Fruit fly (Drosophila melanogaster) whole organism, wandering third instar larva: ENCODE data around the gene CG11911.
A peak's percentile ranks its signal among the peaks of the same experiment; 100 is the strongest.

Experiments used
- Abd-B ChIP-seq: fragments of >200 bp; optimal IDR thresholded peaks from 2 replicates; lab custom pipeline; 2017; ENCODE audit warnings: missing biosample characterization, missing genetic modification characterization
- CG32264 ChIP-seq: fragments of 200-800 bp; sonication (Bioruptor generic); optimal IDR thresholded peaks from 2 replicates; lab custom pipeline; 2016; ENCODE audit warnings: missing biosample characterization, missing genetic modification characterization
- CG9705 ChIP-seq: fragments of 200-800 bp; sonication (Bioruptor generic); optimal IDR thresholded peaks from 2 replicates; lab custom pipeline; 2018; ENCODE audit warnings: missing biosample characterization, mild to moderate bottlenecking, missing genetic modification characterization
- CrebA ChIP-seq: fragments of 200-800 bp; sonication (Bioruptor generic); optimal IDR thresholded peaks from 2 replicates; lab custom pipeline; 2016; ENCODE audit warnings: missing biosample characterization, mild to moderate bottlenecking, missing genetic modification characterization, borderline replicate concordance
- Dfd ChIP-seq: fragments of >200 bp; optimal IDR thresholded peaks from 2 replicates; lab custom pipeline; 2017; ENCODE audit warnings: missing biosample characterization, missing genetic modification characterization
- Dif ChIP-seq: fragments of 200-275, 200-300 bp; sonication (Bioruptor generic); optimal IDR thresholded peaks from 2 replicates; lab custom pipeline; 2018; ENCODE audit warnings: missing biosample characterization, missing genetic modification characterization; ENCODE audit not compliant: partially characterized antibody
- GATAd ChIP-seq: sonication (Bioruptor generic); optimal IDR thresholded peaks from 2 replicates; lab custom pipeline; 2016; ENCODE audit warnings: missing biosample characterization, missing genetic modification characterization
- HLH106 ChIP-seq: fragments of 200-800 bp; optimal IDR thresholded peaks from 3 replicates; lab custom pipeline; 2019; ENCODE audit warnings: missing biosample characterization, mild to moderate bottlenecking, missing genetic modification characterization, moderate library complexity
- Hnf4 ChIP-seq: fragments of 200-800 bp; sonication (Bioruptor generic); optimal IDR thresholded peaks from 2 replicates; lab custom pipeline; 2016; ENCODE audit warnings: missing biosample characterization, mild to moderate bottlenecking, missing genetic modification characterization
- Hr78 ChIP-seq: fragments of >200 bp; optimal IDR thresholded peaks from 2 replicates; lab custom pipeline; 2017; ENCODE audit warnings: missing biosample characterization, missing genetic modification characterization
- Hr83 ChIP-seq: fragments of 200-300 bp; sonication (Bioruptor generic); optimal IDR thresholded peaks from 2 replicates; lab custom pipeline; 2016; ENCODE audit warnings: missing biosample characterization, mild to moderate bottlenecking, missing genetic modification characterization, moderate library complexity; ENCODE audit not compliant: poor library complexity, severe bottlenecking
- Jra ChIP-seq: sonication (Bioruptor generic); optimal IDR thresholded peaks from 2 replicates; lab custom pipeline; 2016; ENCODE audit warnings: missing biosample characterization, missing genetic modification characterization
- Mio ChIP-seq: sonication (Bioruptor generic); optimal IDR thresholded peaks from 2 replicates; lab custom pipeline; 2016; ENCODE audit warnings: missing biosample characterization, missing genetic modification characterization
- Myc ChIP-seq: fragments of >200 bp; optimal IDR thresholded peaks from 2 replicates; lab custom pipeline; 2017
- N ChIP-seq: fragments of >200 bp; optimal IDR thresholded peaks from 2 replicates; lab custom pipeline; 2018; ENCODE audit warnings: missing biosample characterization, missing external identifiers, missing genetic modification characterization
- OdsH ChIP-seq: fragments of 200-800 bp; sonication (Bioruptor generic); optimal IDR thresholded peaks from 2 replicates; lab custom pipeline; 2016; ENCODE audit warnings: missing biosample characterization, mild to moderate bottlenecking, missing genetic modification characterization
- Rel ChIP-seq, 2 experiments: fragments of 200-800 bp; sonication (Bioruptor generic) in 1 of 2; optimal IDR thresholded peaks; 2 replicates in 1 of 2; 3 replicates in 1 of 2; lab custom pipeline; 2016 to 2019; ENCODE audit warnings: mild to moderate bottlenecking in 2 of 2, missing biosample characterization in 2 of 2, missing genetic modification characterization in 2 of 2, moderate library complexity in 1 of 2
- Sp1 ChIP-seq: fragments of 200-800 bp; sonication (Bioruptor generic); optimal IDR thresholded peaks from 3 replicates; lab custom pipeline; 2019; ENCODE audit warnings: missing biosample characterization, mild to moderate bottlenecking, missing genetic modification characterization, moderate library complexity
- Vsx2 ChIP-seq: fragments of 200-300, 225-300 bp; sonication (Bioruptor generic); optimal IDR thresholded peaks from 2 replicates; lab custom pipeline; 2018; ENCODE audit warnings: missing biosample characterization, missing genetic modification characterization; ENCODE audit not compliant: partially characterized antibody
- br ChIP-seq: fragments of 200-800 bp; sonication (Bioruptor generic); optimal IDR thresholded peaks from 2 replicates; lab custom pipeline; 2016; ENCODE audit warnings: missing biosample characterization, missing genetic modification characterization
- brk ChIP-seq: fragments of 200-800 bp; sonication (Bioruptor generic); optimal IDR thresholded peaks from 2 replicates; lab custom pipeline; 2016; ENCODE audit warnings: missing biosample characterization, mild to moderate bottlenecking, missing genetic modification characterization
- dl ChIP-seq, 2 experiments: fragments of 175-275, 200-275 bp in 1 of 2; fragments of 200-275 bp in 1 of 2; sonication (Bioruptor generic); optimal IDR thresholded peaks; lab custom pipeline; 2018; ENCODE audit warnings: mild to moderate bottlenecking in 2 of 2, missing biosample characterization in 2 of 2, missing genetic modification characterization in 2 of 2, moderate library complexity in 2 of 2; ENCODE audit not compliant: partially characterized antibody in 2 of 2, insufficient read depth in 1 of 2
- dmrt93B ChIP-seq: fragments of 200-800 bp; sonication (Bioruptor generic); optimal IDR thresholded peaks from 2 replicates; lab custom pipeline; 2018; ENCODE audit warnings: missing biosample characterization, mild to moderate bottlenecking, missing genetic modification characterization
- dsf ChIP-seq: sonication (Bioruptor generic); optimal IDR thresholded peaks from 2 replicates; lab custom pipeline; 2016; ENCODE audit warnings: missing biosample characterization, missing genetic modification characterization, borderline replicate concordance
- ey ChIP-seq: fragments of 200-800 bp; sonication (Bioruptor generic); optimal IDR thresholded peaks from 2 replicates; lab custom pipeline; 2016; ENCODE audit warnings: missing biosample characterization, missing genetic modification characterization
- foxo ChIP-seq, 2 experiments: fragments of 200-800 bp; sonication (Bioruptor generic); optimal IDR thresholded peaks; 2 replicates in 1 of 2; 3 replicates in 1 of 2; lab custom pipeline; 2016 to 2017; ENCODE audit warnings: missing biosample characterization in 2 of 2, missing genetic modification characterization in 2 of 2
- fru ChIP-seq: fragments of 200-800 bp; sonication (Bioruptor generic); optimal IDR thresholded peaks from 3 replicates; lab custom pipeline; 2016; ENCODE audit warnings: missing biosample characterization, mild to moderate bottlenecking, missing genetic modification characterization
- h ChIP-seq: fragments of 200-800 bp; sonication (Bioruptor generic); optimal IDR thresholded peaks from 3 replicates; lab custom pipeline; 2016; ENCODE audit warnings: missing biosample characterization, mild to moderate bottlenecking, missing genetic modification characterization
- jim ChIP-seq: fragments of 175-275, 200-325 bp; sonication (Bioruptor generic); optimal IDR thresholded peaks from 2 replicates; lab custom pipeline; 2016; ENCODE audit warnings: missing biosample characterization, mild to moderate bottlenecking, missing genetic modification characterization
- lola ChIP-seq: fragments of >200 bp; optimal IDR thresholded peaks from 2 replicates; lab custom pipeline; 2017; ENCODE audit warnings: missing biosample characterization, missing genetic modification characterization
- pan ChIP-seq: fragments of >200 bp; optimal IDR thresholded peaks from 2 replicates; lab custom pipeline; 2017
- psq ChIP-seq: fragments of 200-800 bp; sonication (Bioruptor generic); optimal IDR thresholded peaks from 3 replicates; lab custom pipeline; 2017; ENCODE audit warnings: missing biosample characterization, mild to moderate bottlenecking, missing genetic modification characterization, moderate library complexity
- rgr ChIP-seq: fragments of 200-800 bp; sonication (Bioruptor generic); optimal IDR thresholded peaks from 3 replicates; lab custom pipeline; 2016; ENCODE audit warnings: missing biosample characterization, mild to moderate bottlenecking, missing genetic modification characterization
- sage ChIP-seq: fragments of 200-800 bp; sonication (Bioruptor generic); optimal IDR thresholded peaks from 2 replicates; lab custom pipeline; 2016; ENCODE audit warnings: missing biosample characterization, mild to moderate bottlenecking, missing genetic modification characterization
- sv ChIP-seq: fragments of 200-800 bp; sonication (Bioruptor generic); optimal IDR thresholded peaks from 3 replicates; lab custom pipeline; 2016; ENCODE audit warnings: missing biosample characterization, missing genetic modification characterization
- tai ChIP-seq: sonication (Bioruptor generic); optimal IDR thresholded peaks from 2 replicates; lab custom pipeline; 2016; ENCODE audit warnings: missing biosample characterization, missing genetic modification characterization
- usp ChIP-seq: fragments of >200 bp; optimal IDR thresholded peaks from 2 replicates; lab custom pipeline; 2017; ENCODE audit warnings: missing biosample characterization, missing genetic modification characterization
- woc ChIP-seq: sonication (Bioruptor generic); optimal IDR thresholded peaks from 2 replicates; lab custom pipeline; 2016; ENCODE audit warnings: missing biosample characterization, mild to moderate bottlenecking, missing genetic modification characterization

The CG11911 gene

DNA sequence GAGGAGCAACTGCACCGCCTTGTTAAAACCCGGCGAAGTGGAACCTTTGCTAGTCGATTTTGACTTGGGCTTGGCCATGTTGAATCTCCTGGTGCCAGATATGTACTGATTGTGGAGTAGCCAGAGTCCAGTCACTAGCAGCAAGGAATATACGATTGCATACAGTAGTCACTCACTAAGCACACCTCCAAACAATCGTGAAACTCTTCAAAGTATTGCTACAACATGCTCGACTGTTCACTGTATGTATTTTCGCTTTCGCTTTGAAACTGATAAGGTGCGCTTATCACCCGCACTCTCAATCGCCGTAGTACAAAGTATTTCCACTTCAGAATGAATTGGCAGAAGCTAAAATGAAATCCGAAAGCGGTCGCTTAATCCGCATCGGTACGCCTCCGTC lies 34.6 kb downstream of the CG11911 start (continued):
- peak; percentile 36 for TF ChIP-seq sv
- TF ChIP-seq N, result no peak
- TF ChIP-seq GATAd (GFP tag; lab: Kevin White, UChicago), result no peak
- TF ChIP-seq OdsH (GFP tag; lab: Kevin White, UChicago), result peak; percentile 91
- peak; percentile 98 for TF ChIP-seq Hnf4 (GFP tag; lab: Kevin White, UChicago)

DNA sequence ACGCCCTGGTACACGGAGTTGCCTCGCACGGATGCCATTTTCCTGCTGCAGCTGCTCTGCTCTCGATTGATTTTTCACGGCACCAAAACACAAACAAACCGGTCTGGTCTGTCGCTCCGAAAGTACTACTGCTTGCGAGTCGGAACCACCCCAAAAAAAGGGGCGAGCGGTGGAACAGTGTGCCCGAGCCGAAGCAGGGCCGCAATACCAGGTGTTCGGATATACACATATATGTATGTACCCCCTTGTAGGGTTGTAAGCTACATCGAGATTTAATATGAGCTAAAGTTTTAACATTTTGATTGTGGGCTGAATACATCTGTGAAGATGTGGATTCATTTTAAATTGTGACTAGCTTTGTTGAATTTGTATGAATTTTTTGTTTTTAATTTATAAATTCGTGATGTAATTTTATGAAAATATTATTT lies 35.4 kb downstream of the CG11911 start:
- TF ChIP-seq Rel (GFP tag; optimal IDR thresholded peaks at IDR 0.05; lab: Kevin White, UChicago) (no peak), Rel (tag; optimal IDR thresholded peaks at IDR 0.05; lab: Kevin White, UChicago) (peak; percentile 98), woc (GFP tag; lab: Kevin White, UChicago) (peak; percentile 66), sv (no peak), Hr83 (peak; percentile 72), dmrt93B (GFP tag; lab: Kevin White, UChicago) (no peak), h (GFP tag; lab: Kevin White, UChicago) (peak; percentile 71), ey (peak; percentile 62), HLH106 (peak; percentile 54), br (peak; percentile 55), Mio (no peak), Hnf4 (GFP tag; lab: Kevin White, UChicago) (peak; percentile 37), foxo (GFP tag; optimal IDR thresholded peaks at IDR 0.05; lab: Kevin White, UChicago) (peak in 1 of 2 experiments; percentile 55), rgr (GFP tag; lab: Kevin White, UChicago) (peak; percentile 64), OdsH (GFP tag; lab: Kevin White, UChicago) (peak; percentile 40), Sp1 (GFP tag; lab: Kevin White, UChicago) (peak; percentile 45), fru (GFP tag; lab: Kevin White, UChicago) (peak; percentile 50), GATAd (GFP tag; lab: Kevin White, UChicago) (no peak), dsf (GFP tag; lab: Kevin White, UChicago) (no peak), Dif (GFP tag; lab: Kevin White, UChicago) (peak; percentile 85), CG9705 (GFP tag; lab: Kevin White, UChicago) (peak; percentile 6)
- TF ChIP-seq, all 38 proteins: peak for 15

DNA sequence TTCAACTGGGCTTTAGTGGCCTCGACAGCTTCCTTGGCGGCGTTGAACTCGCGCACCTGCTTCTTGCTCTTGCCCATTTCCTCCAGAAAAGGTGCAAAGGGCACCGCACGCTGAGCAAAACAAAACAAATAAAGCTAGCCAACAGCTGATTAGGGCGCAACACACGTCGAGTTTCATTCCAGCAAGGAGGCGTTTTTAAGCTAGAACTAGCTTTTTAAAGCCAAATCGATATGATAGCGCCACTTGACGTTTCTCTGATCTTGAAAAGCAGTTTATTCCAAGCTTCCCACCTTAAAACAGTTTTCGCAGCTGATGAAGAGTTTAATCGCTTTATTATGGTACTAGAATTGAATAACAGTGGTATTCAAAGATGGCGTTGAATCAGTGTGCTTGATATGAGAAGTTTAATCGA lies 38.0 kb downstream of the CG11911 start, which contains the start of gene CG11601:
Gene CG11601, minus strand, starts transcription at position 199 of the 412 bp plus-strand sequence.
- TF ChIP-seq jim (no peak), OdsH (GFP tag; lab: Kevin White, UChicago) (peak; percentile 8), woc (GFP tag; lab: Kevin White, UChicago) (no peak), sv (peak; percentile 25), rgr (GFP tag; lab: Kevin White, UChicago) (no peak), dsf (GFP tag; lab: Kevin White, UChicago) (no peak), Abd-B (GFP tag; lab: Kevin White, UChicago) (no peak), N (no peak), Jra (GFP tag; lab: Kevin White, UChicago) (no peak), CrebA (GFP tag; lab: Kevin White, UChicago) (no peak), Hr83 (peak; percentile 37), Rel (GFP tag; optimal IDR thresholded peaks at IDR 0.05; lab: Kevin White, UChicago) (no peak), Rel (tag; optimal IDR thresholded peaks at IDR 0.05; lab: Kevin White, UChicago) (peak; percentile 17), sage (no peak), Hnf4 (GFP tag; lab: Kevin White, UChicago) (peak; percentile 60), dmrt93B (GFP tag; lab: Kevin White, UChicago) (no peak), Myc (lab: Kevin White, UChicago) (peak; percentile 86), GATAd (GFP tag; lab: Kevin White, UChicago) (no peak), Dif (GFP tag; lab: Kevin White, UChicago) (peak; percentile 97), CG9705 (GFP tag; lab: Kevin White, UChicago) (no peak), Mio (no peak), tai (GFP tag; lab: Kevin White, UChicago) (no peak), brk (no peak), HLH106 (peak; percentile 36), foxo (GFP tag; optimal IDR thresholded peaks at IDR 0.05; lab: Kevin White, UChicago) (peak in 1 of 2 experiments; percentile 15), lola (GFP tag; lab: Kevin White, UChicago) (no peak), Dfd (GFP tag; lab: Kevin White, UChicago) (no peak), Sp1 (GFP tag; lab: Kevin White, UChicago) (peak; percentile 45), pan (lab: Kevin White, UChicago) (no peak), usp (GFP tag; lab: Kevin White, UChicago) (no peak), dl (GFP tag; optimal IDR thresholded peaks at IDR 0.05; lab: Kevin White, UChicago; ENCODE audit: insufficient read depth in 1 of 2, partially characterized antibody in 2 of 2) (peak; percentile 65 to 92), h (GFP tag; lab: Kevin White, UChicago) (no peak), CG32264 (no peak), ey (peak; percentile 14), psq (GFP tag; lab: Kevin White, UChicago) (peak; percentile 78), Hr78 (GFP tag; lab: Kevin White, UChicago) (no peak), Vsx2 (GFP tag; lab: Kevin White, UChicago) (peak; percentile 99), fru (GFP tag; lab: Kevin White, UChicago) (no peak), br (no peak)
